Fruit fly (Drosophila melanogaster): ENCODE data around the gene alph.

DNA sequence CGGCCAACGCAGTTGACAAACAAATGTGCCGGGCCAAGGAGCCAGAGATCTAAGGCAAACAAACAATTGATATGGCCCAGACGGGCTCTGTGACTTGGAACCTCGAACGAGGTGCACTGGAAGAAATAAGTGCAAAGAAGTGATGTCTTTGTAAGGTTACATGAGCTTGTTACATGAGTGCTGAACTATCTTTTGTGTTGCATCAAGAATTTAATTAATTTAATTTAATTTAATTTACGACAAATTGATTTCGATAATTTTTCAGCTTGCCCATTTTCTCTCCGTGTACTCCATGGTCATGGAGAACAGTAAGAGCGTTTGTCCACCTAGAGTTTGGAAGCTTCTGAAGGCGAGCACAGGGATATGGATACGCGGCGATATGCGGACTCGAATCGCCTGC lies 41.7 kb upstream of the alph start:
- no peak for TF ChIP-seq cic (GFP tag; optimal IDR thresholded peaks at IDR 0.05)
- TF ChIP-seq toe (GFP tag; optimal IDR thresholded peaks at IDR 0.05) = no peak
- TF ChIP-seq CG11617 (GFP tag; optimal IDR thresholded peaks at IDR 0.05) = no peak
- no peak for TF ChIP-seq cnc (optimal IDR thresholded peaks at IDR 0.05)
- TF ChIP-seq CG7045 (GFP tag; optimal IDR thresholded peaks at IDR 0.05) = no peak
- TF ChIP-seq CG14711 (tag; optimal IDR thresholded peaks at IDR 0.05) = no peak
- no peak for TF ChIP-seq pad (GFP tag; optimal IDR thresholded peaks at IDR 0.05)
- no peak for TF ChIP-seq CG5204 (GFP tag; optimal IDR thresholded peaks at IDR 0.05)
- no peak for TF ChIP-seq Crg-1 (GFP tag; optimal IDR thresholded peaks at IDR 0.05)
- TF ChIP-seq CG1620 (GFP tag; optimal IDR thresholded peaks at IDR 0.05) = no peak
- no peak for TF ChIP-seq Clk (GFP tag; optimal IDR thresholded peaks at IDR 0.05)

Data from whole organism, adult.